Fruit fly (Drosophila melanogaster): Measurements from ENCODE around the gene CG10098.
A peak's percentile ranks its signal among the peaks of the same experiment; 100 is the strongest.

Gene CG10098

DNA sequence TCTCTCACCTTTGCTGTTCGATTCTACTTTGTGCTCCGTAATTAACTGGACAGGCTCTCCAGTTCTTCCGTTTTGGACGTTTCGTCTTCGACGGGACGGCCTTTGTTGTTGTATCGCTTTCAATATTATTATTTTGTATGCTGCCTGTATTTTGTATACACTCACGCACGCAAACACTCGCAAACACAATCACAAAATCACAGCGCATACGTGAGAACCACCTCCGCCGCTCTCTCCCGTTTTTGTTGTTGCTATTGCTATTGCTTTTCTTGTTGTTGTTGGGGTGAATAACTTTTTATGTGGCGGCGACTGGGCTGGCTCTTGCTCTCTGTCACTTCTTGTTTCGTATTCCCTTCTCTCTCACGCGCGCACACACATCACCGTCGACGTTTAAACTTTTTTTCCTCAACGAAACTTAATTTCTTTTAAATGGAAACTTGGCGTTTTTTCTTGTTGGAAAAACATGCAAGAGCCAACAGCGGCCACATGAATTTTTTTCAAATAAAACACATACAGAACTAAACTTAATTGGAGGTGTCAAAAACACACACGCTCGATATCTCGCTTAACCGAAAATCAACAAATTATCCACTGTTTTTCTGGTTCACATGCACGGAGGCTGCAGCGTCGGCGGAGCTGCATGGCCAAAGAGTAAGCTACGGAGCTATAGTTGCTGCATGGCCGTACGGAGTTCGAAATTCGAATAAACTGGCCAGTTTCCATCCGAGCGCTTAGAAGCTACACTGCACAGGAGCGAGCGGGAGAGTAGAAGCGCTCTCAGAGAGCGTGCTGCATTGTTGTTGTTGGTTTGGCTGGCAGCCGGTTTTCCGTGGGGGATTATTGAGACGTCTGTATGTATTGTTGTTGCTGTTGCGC, 16.4 kb upstream of the CG10098 start (continued):
- no peak for TF ChIP-seq mld (GFP tag; IDR thresholded peaks at IDR 0.05; ENCODE audit: partially characterized antibody)
- peak; percentile 56 for TF ChIP-seq CG12769 (tag; optimal IDR thresholded peaks at IDR 0.05)
- no peak for TF ChIP-seq CG12391 (tag; optimal IDR thresholded peaks at IDR 0.05)
- no peak for TF ChIP-seq CG4328 (GFP tag; optimal IDR thresholded peaks at IDR 0.05)
- TF ChIP-seq CG14667 (GFP tag; IDR thresholded peaks at IDR 0.05): no peak
- TF ChIP-seq CG11093 (GFP tag; IDR thresholded peaks at IDR 0.05): no peak
- TF ChIP-seq HLH3B (GFP tag; IDR thresholded peaks at IDR 0.05): no peak
- TF ChIP-seq CG6254 (GFP tag; optimal IDR thresholded peaks at IDR 0.05): peak; percentile 43
- no peak for TF ChIP-seq Scr (GFP tag; IDR thresholded peaks at IDR 0.05; ENCODE audit: partially characterized antibody)
- peak; percentile 12 for TF ChIP-seq vfl (GFP tag; optimal IDR thresholded peaks at IDR 0.05)
- TF ChIP-seq CG12299 (tag; optimal IDR thresholded peaks at IDR 0.05): peak; percentile 49
- TF ChIP-seq shn (GFP tag; optimal IDR thresholded peaks at IDR 0.05): peak; percentile 9
- peak; percentile 37 for TF ChIP-seq HLHmδ (GFP tag; optimal IDR thresholded peaks at IDR 0.05)
- no peak for TF ChIP-seq stc (GFP tag; IDR thresholded peaks at IDR 0.05)
- TF ChIP-seq Pdp1 (GFP tag; optimal IDR thresholded peaks at IDR 0.05): peak in 1 of 2 experiments; percentile 35
- no peak for TF ChIP-seq caup (GFP tag; optimal IDR thresholded peaks at IDR 0.05; ENCODE audit: severe bottlenecking)
- TF ChIP-seq bab2 (GFP tag; optimal IDR thresholded peaks at IDR 0.05): peak; percentile 23
- TF ChIP-seq abd-A (tag; optimal IDR thresholded peaks at IDR 0.05): peak; percentile 68
- TF ChIP-seq ase (GFP tag; IDR thresholded peaks at IDR 0.05): no peak
- peak; percentile 80 for TF ChIP-seq sens (GFP tag)
- peak; percentile 45 for TF ChIP-seq sd (tag; optimal IDR thresholded peaks at IDR 0.05)
- no peak for TF ChIP-seq NFAT (GFP tag; IDR thresholded peaks at IDR 0.05)
- no peak for TF ChIP-seq ash1 (GFP tag; optimal IDR thresholded peaks at IDR 0.05)
- no peak for TF ChIP-seq CG16815 (GFP tag; optimal IDR thresholded peaks at IDR 0.05)
- peak in 1 of 2 experiments; percentile 14 for TF ChIP-seq Hr51 (GFP tag; optimal IDR thresholded peaks at IDR 0.05)
- TF ChIP-seq kay (GFP tag; optimal IDR thresholded peaks at IDR 0.05): peak; percentile 22
- peak; percentile 17 for TF ChIP-seq CG2120 (GFP tag; optimal IDR thresholded peaks at IDR 0.05)
- peak; percentile 45 for TF ChIP-seq Mes4 (GFP tag; optimal IDR thresholded peaks at IDR 0.05)
- TF ChIP-seq CG18764 (GFP tag; optimal IDR thresholded peaks at IDR 0.05): no peak
- TF ChIP-seq CG8290 (GFP tag; optimal IDR thresholded peaks at IDR 0.05): no peak
- TF ChIP-seq CG8290 (tag; optimal IDR thresholded peaks at IDR 0.05): peak in 1 of 2 experiments; percentile 14
- TF ChIP-seq row (GFP tag; IDR thresholded peaks at IDR 0.05): no peak
- TF ChIP-seq CG13894 (tag; optimal IDR thresholded peaks at IDR 0.05): no peak
- no peak for TF ChIP-seq CG34376 (GFP tag; optimal IDR thresholded peaks at IDR 0.05)
- TF ChIP-seq CG14014 (GFP tag; IDR thresholded peaks at IDR 0.05): no peak
- no peak for TF ChIP-seq stwl (tag; optimal IDR thresholded peaks at IDR 0.05)
- peak; percentile 2 for TF ChIP-seq CG3281 (GFP tag; optimal IDR thresholded peaks at IDR 0.05)
- no peak for TF ChIP-seq CG34422 (GFP tag; IDR thresholded peaks at IDR 0.05)
- peak; percentile 96 for TF ChIP-seq yki (optimal IDR thresholded peaks at IDR 0.05)
- TF ChIP-seq CG3847 (GFP tag; IDR thresholded peaks at IDR 0.05): no peak
- peak; percentile 39 for TF ChIP-seq CG18262 (tag; optimal IDR thresholded peaks at IDR 0.05)
- no peak for TF ChIP-seq ara (GFP tag; IDR thresholded peaks at IDR 0.05)
- TF ChIP-seq oc (tag; optimal IDR thresholded peaks at IDR 0.05): peak; percentile 10
- TF ChIP-seq nmo (GFP tag; optimal IDR thresholded peaks at IDR 0.05): peak; percentile 26
- TF ChIP-seq Xrp1 (GFP tag; IDR thresholded peaks at IDR 0.05): no peak
- peak; percentile 15 for TF ChIP-seq CG18599 (GFP tag; optimal IDR thresholded peaks at IDR 0.05)
- no peak for TF ChIP-seq dmrt99B (tag; optimal IDR thresholded peaks at IDR 0.05)
- no peak for TF ChIP-seq Camta (GFP tag; optimal IDR thresholded peaks at IDR 0.05)
- no peak for TF ChIP-seq CG4820 (GFP tag; optimal IDR thresholded peaks at IDR 0.05)
